Worm (Caenorhabditis elegans) whole organism, young adult: ENCODE measurements around the gene moa-1.

ENCODE experiments used
- B0035.1 ChIP-seq: sonication (generic microtip); optimal IDR thresholded peaks from 2 replicates; lab custom pipeline; 2016; ENCODE audit warnings: missing genetic modification characterization, mild to moderate bottlenecking, missing compliant biosample characterization, missing genotype, missing genetic modification reagents
- die-1 ChIP-seq: sonication (generic microtip); optimal IDR thresholded peaks from 2 replicates; lab custom pipeline; 2016; ENCODE audit warnings: missing genotype, mild to moderate bottlenecking, missing genetic modification characterization, missing compliant biosample characterization
- madf-10 ChIP-seq: sonication (generic microtip); optimal IDR thresholded peaks from 2 replicates; lab custom pipeline; 2016; ENCODE audit warnings: mild to moderate bottlenecking, missing genetic modification characterization, missing compliant biosample characterization
- madf-3 ChIP-seq: fragments of 200-800 bp; sonication (Bioruptor generic); IDR thresholded peaks from 2 replicates; pipeline ENCODE4 v1.3.6; 2022; ENCODE audit warnings: missing genetic modification reagents, missing genetic modification characterization, missing compliant biosample characterization
- nfya-1 ChIP-seq: sonication (generic microtip); optimal IDR thresholded peaks from 2 replicates; lab custom pipeline; 2017; ENCODE audit warnings: antibody characterized with exemption, missing compliant biosample characterization, missing genetic modification characterization, borderline replicate concordance; ENCODE audit not compliant: insufficient read depth
- unc-62 ChIP-seq: fragments of 150-350 bp; optimal IDR thresholded peaks from 2 replicates; lab custom pipeline; 2014; ENCODE audit warnings: missing biosample characterization, missing genetic modification reagents, missing genetic modification characterization
- ztf-3 ChIP-seq: fragments of 200-800 bp; sonication (Bioruptor generic); optimal IDR thresholded peaks from 2 replicates; lab custom pipeline; 2018; ENCODE audit warnings: mild to moderate bottlenecking, missing genetic modification characterization, missing compliant biosample characterization

DNA sequence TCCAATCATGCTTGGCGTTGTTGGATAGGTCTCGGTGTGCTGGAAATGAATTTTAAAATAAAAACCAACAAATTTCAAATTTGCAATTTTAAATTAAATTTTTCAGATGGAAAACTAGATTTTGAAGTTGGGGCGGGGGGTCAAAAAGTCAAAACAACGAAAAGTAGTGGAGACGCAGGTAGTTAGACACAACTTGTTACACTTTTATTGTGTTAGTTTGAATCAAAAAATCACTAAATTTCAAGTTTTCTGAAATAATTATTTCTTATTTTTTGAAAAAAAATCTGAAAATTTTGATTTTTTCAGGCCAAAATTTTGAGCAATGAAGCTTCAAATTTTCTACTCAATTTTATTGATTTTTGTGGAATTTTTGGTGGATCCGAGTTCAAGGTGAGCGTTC is 18.0 kb upstream of the moa-1 start, which contains the start of gene Y39A3B.8:
- TF ChIP-seq unc-62 (GFP tag; lab: Kevin White, UChicago), result no peak
- TF ChIP-seq madf-10, result no peak
- no peak for TF ChIP-seq nfya-1 (tag; lab: Kevin White, UChicago)
- TF ChIP-seq B0035.1 (tag; lab: Kevin White, UChicago), result no peak
- no peak for TF ChIP-seq madf-3 (GFP tag; lab: Robert Waterston, UW)
- TF ChIP-seq die-1, result no peak
- TF ChIP-seq ztf-3 (GFP tag; lab: Kevin White, UChicago), result no peak
